Fruit fly (Drosophila melanogaster) Kc167 (cell line): Measurements from ENCODE around the gene CG32074.
"Not testable (repeated sequence)": the region's sequence is repeated elsewhere in the genome, so short reads cannot be mapped to it uniquely, and the experiment has no call there.

Experiments
- Sin3A ChIP-seq: fragments of >200 bp; optimal IDR thresholded peaks from 2 replicates; lab custom pipeline; 2018; ENCODE audit warnings: missing external identifiers
- h ChIP-seq: fragments of >200 bp; optimal IDR thresholded peaks from 3 replicates; lab custom pipeline; 2018; ENCODE audit warnings: missing external identifiers
- insv ChIP-seq: fragments of >200 bp; optimal IDR thresholded peaks from 3 replicates; lab custom pipeline; 2018; ENCODE audit warnings: missing external identifiers
- psq ChIP-seq: fragments of >200 bp; optimal IDR thresholded peaks from 2 replicates; lab custom pipeline; 2017; ENCODE audit warnings: missing external identifiers
- ttk ChIP-seq: sonication (Bioruptor generic); optimal IDR thresholded peaks from 2 replicates; lab custom pipeline; 2017; ENCODE audit warnings: missing external identifiers

DNA sequence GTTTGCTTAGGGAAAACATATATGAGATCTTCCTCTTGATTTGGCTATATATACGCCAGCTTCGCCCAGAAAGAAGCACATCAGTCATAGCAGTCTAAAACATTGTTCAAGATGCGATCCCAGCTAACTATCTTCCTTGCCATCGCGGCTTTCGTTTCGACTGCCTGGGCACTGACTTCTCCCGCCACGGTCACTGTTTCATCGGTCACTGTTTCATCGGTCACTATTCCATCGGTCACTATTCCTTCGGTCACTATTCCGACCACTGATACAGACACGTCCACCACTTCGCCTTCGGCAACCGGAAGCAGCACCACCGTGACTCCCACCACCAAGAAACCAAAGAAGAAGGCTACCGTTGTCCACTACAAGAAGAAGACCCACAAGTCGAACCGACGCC lies 2.8 kb upstream of the CG32074 start, which contains the start of gene CG14143:
- not testable (repeated sequence) for TF ChIP-seq insv; ttk (lab: Kevin White, UChicago); Sin3A; h (lab: Kevin White, UChicago); psq (lab: Kevin White, UChicago)
